Worm (Caenorhabditis elegans): ENCODE measurements around the gene col-10.

Gene col-10

DNA sequence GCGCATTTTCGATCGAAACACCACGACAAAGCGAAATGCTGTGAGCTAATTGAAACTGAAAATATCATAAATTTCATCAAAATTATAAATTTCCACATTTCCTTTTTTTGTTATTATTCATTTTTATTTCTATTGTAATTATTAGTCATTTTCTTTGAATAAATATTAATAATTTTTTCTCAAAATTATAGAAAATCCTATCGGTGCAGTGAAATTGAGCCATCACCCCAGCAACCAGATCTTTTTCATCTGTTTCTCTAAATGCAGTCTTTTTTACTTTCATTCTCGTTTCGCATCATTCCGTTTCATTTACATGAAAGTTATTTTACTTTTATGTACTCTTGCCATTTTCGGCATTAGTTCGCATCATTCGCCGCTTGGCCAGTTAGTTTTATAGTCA is 43.1 kb downstream of the col-10 start, which contains the start of gene F21C10.13:
TSS of gene F21C10.13 (plus strand) at position 301 of the 400 bp plus-strand sequence.
- TF ChIP-seq ceh-48 (tag; optimal IDR thresholded peaks at IDR 0.05) = no peak
- no peak for TF ChIP-seq unc-86 (tag; optimal IDR thresholded peaks at IDR 0.05)
- no peak for TF ChIP-seq ceh-22 (tag; optimal IDR thresholded peaks at IDR 0.05)
- no peak for TF ChIP-seq ceh-45 (GFP tag; IDR thresholded peaks at IDR 0.05)
- no peak for TF ChIP-seq zip-5 (tag; optimal IDR thresholded peaks at IDR 0.05)
- TF ChIP-seq hlh-13 (GFP tag; optimal IDR thresholded peaks at IDR 0.05) = no peak
- TF ChIP-seq ceh-9 (tag; optimal IDR thresholded peaks at IDR 0.05) = no peak
- no peak for TF ChIP-seq lim-6 (tag; optimal IDR thresholded peaks at IDR 0.05)
- no peak for TF ChIP-seq ama-1 (optimal IDR thresholded peaks at IDR 0.05)
- no peak for TF ChIP-seq hlh-8 (tag; optimal IDR thresholded peaks at IDR 0.05)
- TF ChIP-seq unc-55 (GFP tag; optimal IDR thresholded peaks at IDR 0.05) = no peak
- no peak for TF ChIP-seq C08G9.2 (tag; optimal IDR thresholded peaks at IDR 0.05)
- TF ChIP-seq ceh-24 (tag; optimal IDR thresholded peaks at IDR 0.05) = no peak
- TF ChIP-seq hlh-15 (tag; optimal IDR thresholded peaks at IDR 0.05) = no peak
- no peak for TF ChIP-seq ceh-14 (tag; optimal IDR thresholded peaks at IDR 0.05)
- no peak for TF ChIP-seq lin-11 (tag; optimal IDR thresholded peaks at IDR 0.05)
- TF ChIP-seq elt-4 (tag; optimal IDR thresholded peaks at IDR 0.05) = no peak
- TF ChIP-seq fax-1 (tag; optimal IDR thresholded peaks at IDR 0.05) = no peak
- no peak for TF ChIP-seq madf-2 (tag; optimal IDR thresholded peaks at IDR 0.05)

All from whole organism, late embryonic.